Worm (Caenorhabditis elegans) whole organism, L4/young adult: ENCODE results near the gene F55G7.5.

ENCODE experiments used
- W03F9.2 ChIP-seq: fragments of 150-350 bp; optimal IDR thresholded peaks from 2 replicates; lab custom pipeline; 2014; ENCODE audit warnings: missing biosample characterization, missing genetic modification characterization
- dao-5 ChIP-seq: sonication (generic microtip); optimal IDR thresholded peaks from 2 replicates; lab custom pipeline; 2016; ENCODE audit warnings: missing genotype, missing genetic modification characterization, moderate library complexity, missing compliant biosample characterization
- him-1 ChIP-seq: sonication (generic microtip); optimal IDR thresholded peaks from 2 replicates; lab custom pipeline; 2016; ENCODE audit warnings: missing genotype, missing genetic modification reagents, missing genetic modification characterization, missing compliant biosample characterization

DNA sequence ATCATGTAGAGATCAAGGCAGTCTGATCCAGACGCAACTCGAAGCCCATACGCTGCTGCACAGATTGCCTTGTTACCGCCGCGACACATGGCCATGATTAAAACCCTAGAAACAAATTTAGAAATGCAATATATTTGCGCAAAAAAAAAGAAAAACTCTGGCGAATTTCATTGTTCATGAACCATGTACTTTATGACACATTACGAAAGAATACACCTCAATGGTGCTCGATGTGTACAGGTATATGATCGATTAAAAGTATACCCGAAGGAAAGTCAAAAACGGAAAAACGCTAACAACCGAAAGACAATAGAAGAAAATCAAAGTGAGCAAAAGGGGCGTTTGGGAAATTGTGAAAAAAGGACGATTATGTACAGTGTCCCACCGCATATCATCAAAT, 46.4 kb downstream of the F55G7.5 start, which contains the start of gene Y62H9A.8:
- no peak for TF ChIP-seq him-1
- no peak for TF ChIP-seq dao-5 (tag; lab: Kevin White, UChicago)
- TF ChIP-seq W03F9.2 (tag; lab: Kevin White, UChicago): no peak
